Worm (Caenorhabditis elegans): ENCODE data around the gene T12G3.4.

ce11 chrIV:12057508-12057907 lies 9.5 kb downstream of the T12G3.4 start, which contains the start of gene K08E4.3:
- no peak for TF ChIP-seq him-1 (tag; optimal IDR thresholded peaks at IDR 0.05)
- TF ChIP-seq dao-5 (tag; optimal IDR thresholded peaks at IDR 0.05), result no peak
- no peak for TF ChIP-seq W03F9.2 (tag; optimal IDR thresholded peaks at IDR 0.05)

Data from whole organism, L4/young adult.